Worm (Caenorhabditis elegans): Measurements from ENCODE around the gene eef-1A.1.
A peak's percentile ranks its signal among the peaks of the same experiment; 100 is the strongest.

The eef-1A.1 gene

ce11 chrIII:6989900-6990299, 18.4 kb upstream of the eef-1A.1 start, which contains the start of gene prk-1:
TSS of gene prk-1 (plus strand) at chrIII:6990168.
- TF ChIP-seq dpff-1 (tag; optimal IDR thresholded peaks at IDR 0.05) = no peak
- TF ChIP-seq repo-1 (tag; optimal IDR thresholded peaks at IDR 0.05) = no peak
- peak; percentile 69 for TF ChIP-seq hmg-1.2 (GFP tag; IDR thresholded peaks at IDR 0.05)
- no peak for TF ChIP-seq him-1 (tag; optimal IDR thresholded peaks at IDR 0.05)
- TF ChIP-seq T26A5.8 (tag; optimal IDR thresholded peaks at IDR 0.05) = no peak
- TF ChIP-seq efl-1 (GFP tag; optimal IDR thresholded peaks at IDR 0.05) = no peak
- TF ChIP-seq pha-4 (tag; optimal IDR thresholded peaks at IDR 0.05) = no peak
- 0 out of 2 replicates have a peak, but pooled peaks have one; percentile 28 for TF ChIP-seq nfyb-1 (GFP tag; IDR thresholded peaks at IDR 0.05)
- TF ChIP-seq ceh-40 (GFP tag; IDR thresholded peaks at IDR 0.05) = no peak
- TF ChIP-seq tbx-9 (tag; optimal IDR thresholded peaks at IDR 0.05; ENCODE audit: borderline replicate concordance) = no peak

DNA sequence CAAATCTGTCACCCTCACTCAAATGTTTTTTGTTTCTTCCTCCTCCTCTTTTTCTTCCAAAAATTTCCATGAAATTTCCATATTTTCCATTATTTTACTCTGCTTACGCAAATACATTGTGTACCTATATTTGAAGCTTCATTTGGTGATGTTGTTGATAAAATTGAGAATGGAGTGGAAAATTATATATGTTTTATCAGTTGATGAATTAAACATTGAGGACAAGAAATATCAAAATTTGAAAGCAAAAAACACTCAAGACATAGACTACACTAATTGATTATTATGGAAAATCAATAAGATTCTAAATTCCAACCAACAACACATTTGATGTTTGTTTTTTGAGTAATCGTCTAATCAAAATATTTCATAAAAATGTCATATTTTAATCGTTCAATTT, 17.7 kb upstream of the eef-1A.1 start:
- TF ChIP-seq nhr-80 (tag; optimal IDR thresholded peaks at IDR 0.05) (peak; percentile 36), atf-7 (tag; optimal IDR thresholded peaks at IDR 0.05) (no peak)

- peak; percentile 44 for TF ChIP-seq K12H6.12 (tag; optimal IDR thresholded peaks at IDR 0.05)
- peak; percentile 29 for TF ChIP-seq nhr-80 (tag; optimal IDR thresholded peaks at IDR 0.05)
- TF ChIP-seq Y95B8A.8 (GFP tag; IDR thresholded peaks at IDR 0.05) = no peak
These were observed 16.5 kb upstream of the eef-1A.1 start for ce11 chrIII:6988060-6988459.

DNA sequence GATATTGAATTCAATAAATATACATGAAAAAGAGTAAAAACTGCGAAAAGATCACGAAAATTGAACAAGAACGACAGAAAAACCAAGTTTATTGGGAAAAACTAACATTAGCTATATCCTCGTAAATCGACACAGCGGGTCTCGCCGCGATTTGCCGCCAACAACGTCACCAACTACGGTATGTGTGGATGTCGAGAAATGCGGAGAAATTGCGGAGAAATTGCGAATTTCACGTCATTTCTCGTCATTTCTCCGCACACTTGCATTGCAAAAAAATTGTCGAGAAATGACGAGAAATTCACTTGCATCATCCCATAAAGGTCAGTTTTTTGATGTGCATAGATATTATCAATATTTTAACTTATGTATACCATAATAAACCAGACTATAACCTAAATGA, 13.6 kb upstream of the eef-1A.1 start:
- TF ChIP-seq F33H1.4 (GFP tag; IDR thresholded peaks at IDR 0.05) (peak; percentile 96), mcd-1 (GFP tag; IDR thresholded peaks at IDR 0.05) (peak; percentile 47), madf-6 (GFP tag; IDR thresholded peaks at IDR 0.05) (peak; percentile 40; the same call in 1 of the 2 replicates), dox-1 (GFP tag; IDR thresholded peaks at IDR 0.05) (peak; percentile 46; the same call in 1 of the 2 replicates), D2030.7 (GFP tag; IDR thresholded peaks at IDR 0.05) (peak; percentile 52; the same call in 1 of the 2 replicates)

- peak; percentile 51; the same call in 1 of the 2 replicates for TF ChIP-seq D2030.7 (GFP tag; IDR thresholded peaks at IDR 0.05)
- TF ChIP-seq F33H1.4 (GFP tag; IDR thresholded peaks at IDR 0.05) = peak; percentile 96
- peak; percentile 37; the same call in 1 of the 2 replicates for TF ChIP-seq nfyb-1 (GFP tag; IDR thresholded peaks at IDR 0.05)
- peak; percentile 68 for TF ChIP-seq mcd-1 (GFP tag; IDR thresholded peaks at IDR 0.05)
- TF ChIP-seq lsl-1 (GFP tag; optimal IDR thresholded peaks at IDR 0.05) = peak; percentile 35
- peak; percentile 59; the same call in 1 of the 2 replicates for TF ChIP-seq dox-1 (GFP tag; IDR thresholded peaks at IDR 0.05)
These were observed 10.6 kb upstream of the eef-1A.1 start, which contains the start of gene F31E3.6 for ce11 chrIII:6981989-6982553. TSS of gene F31E3.6 (plus strand) at chrIII:6982081.

DNA sequence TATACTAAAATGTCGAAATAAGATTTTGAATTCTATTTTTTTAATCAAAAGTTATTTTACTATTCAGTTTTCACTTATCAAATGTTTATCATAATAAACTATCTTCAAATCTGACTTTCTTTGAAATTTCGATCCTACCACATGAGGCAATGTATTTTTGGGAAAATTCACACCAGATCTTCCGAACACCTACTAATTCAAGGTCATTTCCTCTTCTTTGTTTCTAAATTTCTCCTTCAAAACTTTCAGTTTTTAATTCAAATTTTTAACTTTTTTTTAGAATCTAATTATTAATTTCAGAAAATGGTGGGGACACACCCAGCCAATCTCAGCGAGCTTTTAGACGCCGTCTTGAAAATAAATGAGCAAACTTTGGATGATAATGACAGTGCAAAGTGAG, 8.1 kb upstream of the eef-1A.1 start, which contains the start of gene ceh-20:
TSS of gene ceh-20 (plus strand) at position 301 of the 400 bp plus-strand sequence.
- TF ChIP-seq madf-10 (tag; optimal IDR thresholded peaks at IDR 0.05) (no peak), snpc-3.4 (tag; optimal IDR thresholded peaks at IDR 0.05) (no peak), sptf-2 (GFP tag; optimal IDR thresholded peaks at IDR 0.05) (no peak), T07F8.4 (tag; optimal IDR thresholded peaks at IDR 0.05) (no peak)

ce11 chrIII:6978875-6979274, 7.4 kb upstream of the eef-1A.1 start:
- TF ChIP-seq B0336.3 (GFP tag; IDR thresholded peaks at IDR 0.05) = no peak
- TF ChIP-seq madf-3 (GFP tag; IDR thresholded peaks at IDR 0.05) = peak; percentile 79; the same call in 1 of the 2 replicates
- TF ChIP-seq C17E4.6 (GFP tag; IDR thresholded peaks at IDR 0.05) = no peak
- peak; percentile 28 for TF ChIP-seq ztf-26 (tag; optimal IDR thresholded peaks at IDR 0.05)
- TF ChIP-seq mel-28 (tag; optimal IDR thresholded peaks at IDR 0.05; ENCODE audit: borderline replicate concordance) = no peak
- peak; percentile 15 for TF ChIP-seq K12H6.12 (tag; optimal IDR thresholded peaks at IDR 0.05)
- TF ChIP-seq ceh-40 (GFP tag; IDR thresholded peaks at IDR 0.05) = no peak
- 0 out of 2 replicates have a peak, but pooled peaks have one; percentile 45 for TF ChIP-seq ekl-4 (GFP tag; IDR thresholded peaks at IDR 0.05)
- peak; percentile 48 for TF ChIP-seq ceh-27 (GFP tag; optimal IDR thresholded peaks at IDR 0.05)
- TF ChIP-seq somi-1 (GFP tag; optimal IDR thresholded peaks at IDR 0.05) = peak; percentile 35
- TF ChIP-seq lin-26 (GFP tag; IDR thresholded peaks at IDR 0.05) = no peak
- peak; percentile 35; the same call in 1 of the 2 replicates for TF ChIP-seq dox-1 (GFP tag; IDR thresholded peaks at IDR 0.05)
- no peak for TF ChIP-seq nhr-179 (tag; optimal IDR thresholded peaks at IDR 0.05)
- TF ChIP-seq let-526 (GFP tag; IDR thresholded peaks at IDR 0.05) = no peak
- no peak for TF ChIP-seq chd-7 (tag; optimal IDR thresholded peaks at IDR 0.05)
- TF ChIP-seq unc-62 (GFP tag; optimal IDR thresholded peaks at IDR 0.05) = peak; percentile 97
- TF ChIP-seq lin-40 (tag; optimal IDR thresholded peaks at IDR 0.05) = peak; percentile 25

Data from whole organism, young adult.